Worm (Caenorhabditis elegans): ENCODE results near the gene mstr-2.

Gene mstr-2

DNA sequence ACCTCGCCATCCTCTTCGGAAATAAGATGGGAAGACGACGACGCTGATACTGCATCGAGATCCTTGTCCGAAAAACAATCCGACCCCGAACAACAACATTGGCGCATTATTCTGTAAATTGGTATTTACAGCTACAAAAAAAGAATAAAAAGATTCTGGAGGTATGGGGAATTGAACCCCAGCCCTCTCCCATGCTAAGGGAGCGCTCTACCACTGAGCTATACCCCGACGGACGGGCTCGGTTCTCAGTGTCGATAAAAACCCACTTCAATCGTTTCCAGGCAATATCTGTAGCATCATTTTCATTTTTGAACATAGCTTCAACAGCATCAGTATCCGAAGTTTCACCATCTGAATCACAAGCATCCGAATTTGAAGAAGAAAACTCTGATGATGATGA, 40.1 kb upstream of the mstr-2 start:
- no peak for TF ChIP-seq blmp-1 (tag; optimal IDR thresholded peaks at IDR 0.05)
- no peak for TF ChIP-seq bed-3 (GFP tag; optimal IDR thresholded peaks at IDR 0.05)
- no peak for TF ChIP-seq nhr-76 (tag; optimal IDR thresholded peaks at IDR 0.05)
- peak; percentile 61 for TF ChIP-seq M03D4.4 (tag; optimal IDR thresholded peaks at IDR 0.05)
- TF ChIP-seq elt-1 (tag; optimal IDR thresholded peaks at IDR 0.05; ENCODE audit: borderline replicate concordance, insufficient read depth) = no peak
- TF ChIP-seq lin-32 (GFP tag; optimal IDR thresholded peaks at IDR 0.05) = peak; percentile 39
- TF ChIP-seq snpc-4 (tag; optimal IDR thresholded peaks at IDR 0.05) = no peak
- TF ChIP-seq sptf-1 (tag; optimal IDR thresholded peaks at IDR 0.05) = peak; percentile 50
- no peak for TF ChIP-seq tbx-8 (GFP tag; optimal IDR thresholded peaks at IDR 0.05)
- no peak for TF ChIP-seq nhr-237 (tag; optimal IDR thresholded peaks at IDR 0.05)
- no peak for TF ChIP-seq ham-2 (GFP tag; optimal IDR thresholded peaks at IDR 0.05)
- TF ChIP-seq ceh-83 (GFP tag; optimal IDR thresholded peaks at IDR 0.05) = peak; percentile 57
- TF ChIP-seq ceh-39 (tag; optimal IDR thresholded peaks at IDR 0.05) = no peak
- TF ChIP-seq unc-62 (GFP tag; optimal IDR thresholded peaks at IDR 0.05) = no peak
- peak; percentile 45 for TF ChIP-seq drap-1 (GFP tag; optimal IDR thresholded peaks at IDR 0.05)
- no peak for TF ChIP-seq ztf-11 (tag; optimal IDR thresholded peaks at IDR 0.05)
- peak; percentile 27 for TF ChIP-seq mls-2 (tag; optimal IDR thresholded peaks at IDR 0.05)
- TF ChIP-seq sem-2 (GFP tag; optimal IDR thresholded peaks at IDR 0.05) = peak; percentile 36
- TF ChIP-seq mep-1 (tag; optimal IDR thresholded peaks at IDR 0.05) = no peak
- no peak for TF ChIP-seq ces-1 (GFP tag; optimal IDR thresholded peaks at IDR 0.05)
- no peak for TF ChIP-seq pha-4 (tag; optimal IDR thresholded peaks at IDR 0.05)
- no peak for TF ChIP-seq hlh-1 (tag; optimal IDR thresholded peaks at IDR 0.05)
- TF ChIP-seq nhr-28 (tag; optimal IDR thresholded peaks at IDR 0.05) = no peak
- TF ChIP-seq lsy-2 (tag; optimal IDR thresholded peaks at IDR 0.05) = no peak
- TF ChIP-seq nhr-2 (tag; optimal IDR thresholded peaks at IDR 0.05) = no peak
- no peak for TF ChIP-seq elt-3 (tag; optimal IDR thresholded peaks at IDR 0.05)
- TF ChIP-seq cnd-1 (tag; optimal IDR thresholded peaks at IDR 0.05) = no peak

DNA sequence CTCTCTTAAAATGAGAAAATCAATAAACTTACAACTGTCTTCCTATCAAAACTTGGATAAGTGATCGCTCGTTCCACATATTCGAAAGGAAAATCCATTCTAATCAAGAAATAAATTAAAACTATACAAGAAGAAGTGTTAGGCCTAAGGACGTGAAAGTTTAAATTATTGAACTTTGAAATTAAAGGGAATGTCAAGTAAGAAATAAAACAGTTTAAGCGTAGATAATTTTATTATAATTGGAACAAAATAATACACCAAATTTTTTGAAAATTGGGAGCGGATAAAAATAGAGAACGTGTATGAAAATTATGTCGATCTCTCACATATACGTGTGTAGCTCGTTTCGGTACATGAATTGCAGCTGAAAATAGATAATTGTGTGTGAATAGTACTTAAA, 39.5 kb upstream of the mstr-2 start, which contains the start of gene C28A5.6:
C28A5.6 (minus strand) TSS at position 101 of the 400 bp plus-strand sequence.
- TF ChIP-seq ceh-39 (tag; optimal IDR thresholded peaks at IDR 0.05) (no peak), mls-2 (tag; optimal IDR thresholded peaks at IDR 0.05) (no peak), nhr-28 (tag; optimal IDR thresholded peaks at IDR 0.05) (no peak), ces-1 (GFP tag; optimal IDR thresholded peaks at IDR 0.05) (no peak), ceh-83 (GFP tag; optimal IDR thresholded peaks at IDR 0.05) (no peak), elt-1 (tag; optimal IDR thresholded peaks at IDR 0.05; ENCODE audit: borderline replicate concordance, insufficient read depth) (no peak), blmp-1 (tag; optimal IDR thresholded peaks at IDR 0.05) (no peak), unc-120 (tag; optimal IDR thresholded peaks at IDR 0.05; ENCODE audit: poor library complexity, severe bottlenecking) (no peak)

DNA sequence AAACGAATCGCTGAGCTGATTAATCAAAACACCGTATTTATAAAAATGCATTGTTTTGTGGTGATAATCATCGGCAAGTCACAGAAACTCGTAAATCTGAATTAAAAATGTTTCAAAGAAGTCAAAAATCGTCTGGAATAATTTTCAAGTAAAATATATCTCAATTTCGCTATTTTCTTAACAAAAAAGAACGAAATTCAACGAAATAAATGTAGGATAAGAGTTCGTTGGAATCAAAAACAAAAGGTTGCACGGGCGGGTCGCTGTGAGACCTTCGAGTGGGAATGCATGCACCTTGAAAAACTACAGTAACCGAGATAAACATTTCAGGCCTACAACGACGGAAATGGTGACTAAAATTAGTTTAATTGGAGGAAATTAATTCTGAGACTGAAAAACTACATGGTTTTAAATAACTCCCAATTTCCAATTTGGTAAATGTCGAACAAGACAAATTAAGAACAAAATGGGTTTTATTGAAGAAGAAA, 34.6 kb upstream of the mstr-2 start, which contains the start of gene C28A5.1:
C28A5.1 (minus strand) TSS at position 51 of the 488 bp plus-strand sequence.
- no peak for TF ChIP-seq ham-2 (GFP tag; optimal IDR thresholded peaks at IDR 0.05)
- no peak for TF ChIP-seq nhr-28 (tag; optimal IDR thresholded peaks at IDR 0.05)
- TF ChIP-seq ceh-83 (GFP tag; optimal IDR thresholded peaks at IDR 0.05) = no peak
- no peak for TF ChIP-seq ceh-39 (tag; optimal IDR thresholded peaks at IDR 0.05)
- TF ChIP-seq ztf-11 (tag; optimal IDR thresholded peaks at IDR 0.05) = no peak
- no peak for TF ChIP-seq nhr-2 (tag; optimal IDR thresholded peaks at IDR 0.05)
- no peak for TF ChIP-seq lin-32 (GFP tag; optimal IDR thresholded peaks at IDR 0.05)
- no peak for TF ChIP-seq zip-8 (tag; optimal IDR thresholded peaks at IDR 0.05)

DNA sequence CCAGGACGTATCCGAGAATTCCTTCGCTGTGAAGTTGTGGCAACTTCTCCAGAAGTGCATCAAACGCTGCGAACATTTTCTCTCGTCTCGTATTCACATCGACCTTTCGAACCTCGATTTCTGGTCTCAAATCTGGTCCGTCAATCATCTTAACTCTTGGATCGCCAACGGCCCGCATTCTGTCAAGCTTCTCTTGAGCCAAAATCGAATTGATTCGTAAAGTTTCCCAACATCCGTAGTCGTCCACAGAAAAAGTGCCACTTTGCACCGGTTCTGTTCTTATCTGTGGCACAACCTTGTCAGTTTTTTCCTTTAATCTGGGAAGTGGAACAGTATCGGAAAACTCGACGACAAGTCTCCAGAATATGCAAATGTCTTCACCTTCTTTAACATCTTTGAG, 33.6 kb upstream of the mstr-2 start:
- TF ChIP-seq snpc-4 (tag; optimal IDR thresholded peaks at IDR 0.05) (no peak), tbx-8 (GFP tag; optimal IDR thresholded peaks at IDR 0.05) (no peak), zip-8 (tag; optimal IDR thresholded peaks at IDR 0.05) (no peak), flh-1 (GFP tag; optimal IDR thresholded peaks at IDR 0.05) (no peak), cnd-1 (tag; optimal IDR thresholded peaks at IDR 0.05) (no peak), ceh-39 (tag; optimal IDR thresholded peaks at IDR 0.05) (no peak), elt-1 (tag; optimal IDR thresholded peaks at IDR 0.05; ENCODE audit: borderline replicate concordance, insufficient read depth) (no peak), lin-32 (GFP tag; optimal IDR thresholded peaks at IDR 0.05) (no peak), nhr-76 (tag; optimal IDR thresholded peaks at IDR 0.05) (no peak), ztf-11 (tag; optimal IDR thresholded peaks at IDR 0.05) (no peak), ceh-83 (GFP tag; optimal IDR thresholded peaks at IDR 0.05) (no peak), ham-2 (GFP tag; optimal IDR thresholded peaks at IDR 0.05) (no peak), pha-4 (tag; optimal IDR thresholded peaks at IDR 0.05) (no peak), ces-1 (GFP tag; optimal IDR thresholded peaks at IDR 0.05) (no peak), mls-2 (tag; optimal IDR thresholded peaks at IDR 0.05) (no peak), nhr-28 (tag; optimal IDR thresholded peaks at IDR 0.05) (no peak), sem-2 (GFP tag; optimal IDR thresholded peaks at IDR 0.05) (no peak)

Data from whole organism, mixed stage, embryonic.